Fruit fly (Drosophila melanogaster) whole organism, prepupa: ENCODE data around the gene CG31715.
A peak's percentile ranks its signal among the peaks of the same experiment; 100 is the strongest.

Source experiments
- Blimp-1 ChIP-seq: fragments of 200-800 bp; sonication (Bioruptor generic); optimal IDR thresholded peaks from 3 replicates; lab custom pipeline; 2017; ENCODE audit warnings: missing biosample characterization, missing genetic modification characterization, mild to moderate bottlenecking, moderate library complexity, missing genetic modification reagents
- CG10669 ChIP-seq: fragments of 200-800 bp; sonication (Bioruptor generic); optimal IDR thresholded peaks from 3 replicates; lab custom pipeline; 2018; ENCODE audit warnings: missing biosample characterization, mild to moderate bottlenecking, missing genetic modification characterization, moderate library complexity
- CG11902 ChIP-seq: fragments of 200-800 bp; sonication (Bioruptor generic); optimal IDR thresholded peaks from 3 replicates; lab custom pipeline; 2016; ENCODE audit warnings: missing biosample characterization, missing genetic modification characterization
- CG31627 ChIP-seq: fragments of 200-800 bp; sonication (Bioruptor generic); optimal IDR thresholded peaks from 3 replicates; lab custom pipeline; 2016; ENCODE audit warnings: missing biosample characterization, missing genetic modification characterization
- CG32006 ChIP-seq: fragments of 200-800 bp; sonication (Bioruptor generic); optimal IDR thresholded peaks from 3 replicates; lab custom pipeline; 2017; ENCODE audit warnings: missing biosample characterization, mild to moderate bottlenecking, missing genetic modification characterization
- CG34406 ChIP-seq: fragments of 200-800 bp; sonication (Bioruptor generic); optimal IDR thresholded peaks from 3 replicates; lab custom pipeline; 2016; ENCODE audit warnings: missing biosample characterization, missing genetic modification characterization
- CG4318 ChIP-seq: fragments of 200-800 bp; sonication (Bioruptor generic); optimal IDR thresholded peaks from 3 replicates; lab custom pipeline; 2017; ENCODE audit warnings: missing biosample characterization, mild to moderate bottlenecking, missing genetic modification characterization
- CG6163 ChIP-seq: fragments of 200-800 bp; sonication (Bioruptor generic); IDR thresholded peaks from 3 replicates; pipeline ENCODE4 v1.3.6; 2022; ENCODE audit warnings: missing biosample characterization, missing genetic modification characterization
- CG6276 ChIP-seq: fragments of 200-800 bp; sonication (Bioruptor generic); optimal IDR thresholded peaks from 2 replicates; lab custom pipeline; 2017; ENCODE audit warnings: missing biosample characterization, mild to moderate bottlenecking, missing genetic modification characterization
- CG6808 ChIP-seq: fragments of 200-800 bp; sonication (Bioruptor generic); optimal IDR thresholded peaks from 3 replicates; lab custom pipeline; 2017; ENCODE audit warnings: missing biosample characterization, missing genetic modification characterization, mild to moderate bottlenecking, moderate library complexity, missing genetic modification reagents
- CG7368 ChIP-seq: fragments of 200-800 bp; sonication (Bioruptor generic); optimal IDR thresholded peaks from 3 replicates; lab custom pipeline; 2016; ENCODE audit warnings: missing biosample characterization, missing genetic modification characterization
- CG8119 ChIP-seq: fragments of 200-800 bp; sonication (Bioruptor generic); IDR thresholded peaks from 3 replicates; pipeline ENCODE4 v1.3.6; 2022; ENCODE audit warnings: missing biosample characterization, missing genetic modification characterization
- CG8632 ChIP-seq: fragments of 200-800 bp; sonication (Bioruptor generic); optimal IDR thresholded peaks from 3 replicates; lab custom pipeline; 2016; ENCODE audit warnings: missing biosample characterization, missing genetic modification characterization
- CG9139 ChIP-seq: fragments of 200-800 bp; sonication (Bioruptor generic); optimal IDR thresholded peaks from 3 replicates; lab custom pipeline; 2017; ENCODE audit warnings: missing biosample characterization, mild to moderate bottlenecking, missing genetic modification characterization
- Eip75B ChIP-seq: fragments of 200-800 bp; sonication (Bioruptor generic); optimal IDR thresholded peaks from 3 replicates; lab custom pipeline; 2016; ENCODE audit warnings: missing biosample characterization, missing genetic modification characterization
- Eip78C ChIP-seq: fragments of 200-800 bp; sonication (Bioruptor generic); peaks from one replicate; lab custom pipeline; 2016; ENCODE audit warnings: missing biosample characterization, missing genetic modification characterization
- Eip93F ChIP-seq: fragments of 200-800 bp; sonication (Bioruptor generic); optimal IDR thresholded peaks from 2 replicates; lab custom pipeline; 2016; ENCODE audit warnings: missing biosample characterization, mild to moderate bottlenecking, missing genetic modification characterization
- Ets21C ChIP-seq: fragments of 200-800 bp; sonication (Bioruptor generic); optimal IDR thresholded peaks from 3 replicates; lab custom pipeline; 2016; ENCODE audit warnings: missing biosample characterization, missing genetic modification characterization
- Ets96B ChIP-seq: fragments of 200-800 bp; optimal IDR thresholded peaks from 2 replicates; lab custom pipeline; 2019; ENCODE audit warnings: missing biosample characterization, mild to moderate bottlenecking, missing genetic modification characterization, moderate library complexity
- Gug ChIP-seq: fragments of 200-800 bp; sonication (Bioruptor generic); IDR thresholded peaks from 2 replicates; pipeline ENCODE4 v1.3.6; 2022; ENCODE audit warnings: missing biosample characterization, missing genetic modification characterization
- Hr38 ChIP-seq: sonication (Bioruptor generic); optimal IDR thresholded peaks from 2 replicates; lab custom pipeline; 2016; ENCODE audit warnings: missing biosample characterization, missing genetic modification characterization
- Hr39 ChIP-seq: fragments of 200-800 bp; sonication (Bioruptor generic); optimal IDR thresholded peaks from 2 replicates; lab custom pipeline; 2016; ENCODE audit warnings: missing biosample characterization, missing genetic modification characterization
- Hr4 ChIP-seq: fragments of 200-800 bp; sonication (Bioruptor generic); optimal IDR thresholded peaks from 3 replicates; lab custom pipeline; 2016; ENCODE audit warnings: missing biosample characterization, missing genetic modification characterization
- Lpt ChIP-seq: fragments of 200-800 bp; sonication (Bioruptor generic); optimal IDR thresholded peaks from 3 replicates; lab custom pipeline; 2016; ENCODE audit warnings: missing biosample characterization, missing genetic modification characterization
- Met ChIP-seq: fragments of 200-800 bp; sonication (Bioruptor generic); optimal IDR thresholded peaks from 3 replicates; lab custom pipeline; 2016; ENCODE audit warnings: missing biosample characterization, missing genetic modification characterization
- OdsH ChIP-seq: fragments of 200-800 bp; sonication (Bioruptor generic); optimal IDR thresholded peaks from 3 replicates; lab custom pipeline; 2016; ENCODE audit warnings: missing biosample characterization, missing genetic modification characterization
- Smox ChIP-seq: fragments of 200-800 bp; sonication (Bioruptor generic); optimal IDR thresholded peaks from 3 replicates; lab custom pipeline; 2016; ENCODE audit warnings: missing biosample characterization, missing genetic modification characterization
- Sox102F ChIP-seq: fragments of 200-800 bp; sonication (Bioruptor generic); optimal IDR thresholded peaks from 2 replicates; lab custom pipeline; 2016; ENCODE audit warnings: missing biosample characterization, mild to moderate bottlenecking, missing genetic modification characterization
- Sox14 ChIP-seq: fragments of 200-800 bp; sonication (Bioruptor generic); optimal IDR thresholded peaks from 3 replicates; lab custom pipeline; 2016; ENCODE audit warnings: missing biosample characterization, missing genetic modification characterization
- achi ChIP-seq: fragments of 200-800 bp; sonication (Bioruptor generic); optimal IDR thresholded peaks from 3 replicates; lab custom pipeline; 2016; ENCODE audit warnings: missing biosample characterization, missing genetic modification characterization
- cyc ChIP-seq: fragments of 200-800 bp; sonication (Bioruptor generic); optimal IDR thresholded peaks from 3 replicates; lab custom pipeline; 2016; ENCODE audit warnings: missing biosample characterization, missing genetic modification characterization
- dsx ChIP-seq: fragments of 200-800 bp; optimal IDR thresholded peaks from 3 replicates; lab custom pipeline; 2019; ENCODE audit warnings: missing biosample characterization, mild to moderate bottlenecking, missing genetic modification characterization, moderate library complexity; ENCODE audit not compliant: poor library complexity, severe bottlenecking
- eg ChIP-seq: fragments of 200-800 bp; sonication (Bioruptor generic); IDR thresholded peaks from 3 replicates; pipeline ENCODE4 v1.3.6; 2022; ENCODE audit warnings: missing biosample characterization, missing genetic modification characterization
- esn ChIP-seq: fragments of 200-800 bp; sonication (Bioruptor generic); optimal IDR thresholded peaks from 2 replicates; lab custom pipeline; 2016; ENCODE audit warnings: missing biosample characterization, mild to moderate bottlenecking, missing genetic modification characterization, moderate library complexity
- fd59A ChIP-seq: fragments of 200-800 bp; sonication (Bioruptor generic); optimal IDR thresholded peaks from 2 replicates; lab custom pipeline; 2017; ENCODE audit warnings: missing biosample characterization, mild to moderate bottlenecking, missing genetic modification characterization, missing genetic modification reagents
- fd85E ChIP-seq: fragments of 200-800 bp; sonication (Bioruptor generic); optimal IDR thresholded peaks from 3 replicates; lab custom pipeline; 2016; ENCODE audit warnings: missing biosample characterization, missing genetic modification characterization
- lz ChIP-seq: fragments of 200-800 bp; sonication (Bioruptor generic); optimal IDR thresholded peaks from 3 replicates; lab custom pipeline; 2016; ENCODE audit warnings: missing biosample characterization, missing genetic modification characterization
- net ChIP-seq: fragments of 200-800 bp; sonication (Bioruptor generic); optimal IDR thresholded peaks from 3 replicates; lab custom pipeline; 2016; ENCODE audit warnings: missing biosample characterization, missing genetic modification characterization
- pdm3 ChIP-seq: fragments of 200-800 bp; sonication (Bioruptor generic); optimal IDR thresholded peaks from 3 replicates; lab custom pipeline; 2016; ENCODE audit warnings: missing biosample characterization, missing genetic modification characterization
- ss ChIP-seq, 2 experiments: fragments of 200-800 bp; sonication (Bioruptor generic); optimal IDR thresholded peaks; 2 replicates in 1 of 2; 3 replicates in 1 of 2; lab custom pipeline; 2017 to 2018; ENCODE audit warnings: mild to moderate bottlenecking in 2 of 2, missing biosample characterization in 2 of 2, missing genetic modification characterization in 2 of 2, moderate library complexity in 1 of 2
- topi ChIP-seq: fragments of 200-800 bp; sonication (Bioruptor generic); optimal IDR thresholded peaks from 3 replicates; lab custom pipeline; 2016; ENCODE audit warnings: missing biosample characterization, missing genetic modification characterization
- vri ChIP-seq: fragments of 200-800 bp; sonication (Bioruptor generic); optimal IDR thresholded peaks from 3 replicates; lab custom pipeline; 2016; ENCODE audit warnings: missing biosample characterization, mild to moderate bottlenecking, missing genetic modification characterization

The CG31715 gene

dm6 chr2L:10299810-10300147 lies 41.6 kb upstream of the CG31715 start, which contains the start of gene CYLD (continued):
- TF ChIP-seq Eip75B (peak; percentile 50), pdm3 (GFP tag; lab: Kevin White, UChicago) (no peak), Ets21C (peak; percentile 18), CG4318 (GFP tag; lab: Kevin White, UChicago) (no peak), achi (peak; percentile 75), Smox (no peak), Sox102F (no peak), CG8119 (GFP tag; lab: Robert Waterston, UW) (peak; percentile 71; the same call in 2 of the 3 replicates), CG34406 (no peak), Hr39 (GFP tag; lab: Kevin White, UChicago) (no peak), Gug (GFP tag; lab: Robert Waterston, UW) (no peak), cyc (peak; percentile 57), net (GFP tag; lab: Kevin White, UChicago) (no peak), eg (no peak), OdsH (GFP tag; lab: Kevin White, UChicago) (peak; percentile 74), CG10669 (GFP tag; lab: Kevin White, UChicago) (peak; percentile 25)

dm6 chr2L:10301918-10302317 lies 39.5 kb upstream of the CG31715 start, which contains the start of gene CG13138:
Gene CG13138 (minus strand): TSS chr2L:10302018.
- TF ChIP-seq Eip78C (GFP tag; lab: Kevin White, UChicago): peak; percentile 42
- TF ChIP-seq Sox102F: no peak

dm6 chr2L:10303786-10304185 lies 37.6 kb upstream of the CG31715 start, which contains the start of gene nmd:
Gene nmd (minus strand): TSS chr2L:10303947.
- TF ChIP-seq Sox102F: no peak
- no peak for TF ChIP-seq vri (GFP tag; lab: Kevin White, UChicago)
- no peak for TF ChIP-seq CG7368
- TF ChIP-seq ss (GFP tag; optimal IDR thresholded peaks at IDR 0.05; lab: Kevin White, UChicago): no peak
- no peak for TF ChIP-seq Met (GFP tag; lab: Kevin White, UChicago)
- TF ChIP-seq topi (GFP tag; lab: Kevin White, UChicago): no peak
- no peak for TF ChIP-seq CG8632
- TF ChIP-seq Hr4 (GFP tag; lab: Kevin White, UChicago): no peak
- TF ChIP-seq Sox14 (GFP tag; lab: Kevin White, UChicago): peak; percentile 34
- no peak for TF ChIP-seq Gug (GFP tag; lab: Robert Waterston, UW)
- peak; percentile 2 for TF ChIP-seq CG31627
- no peak for TF ChIP-seq fd59A
- TF ChIP-seq dsx (GFP tag; lab: Kevin White, UChicago): no peak
- TF ChIP-seq Hr38 (GFP tag; lab: Kevin White, UChicago): no peak
- no peak for TF ChIP-seq fd85E (GFP tag; lab: Kevin White, UChicago)
- no peak for TF ChIP-seq net (GFP tag; lab: Kevin White, UChicago)
- TF ChIP-seq esn (GFP tag; lab: Kevin White, UChicago): peak; percentile 30
- TF ChIP-seq CG6808 (GFP tag; lab: Kevin White, UChicago): no peak
- TF ChIP-seq CG34406: no peak
- no peak for TF ChIP-seq Blimp-1 (GFP tag; lab: Kevin White, UChicago)
- TF ChIP-seq pdm3 (GFP tag; lab: Kevin White, UChicago): no peak
- no peak for TF ChIP-seq lz (GFP tag; lab: Kevin White, UChicago)
- TF ChIP-seq CG11902 (GFP tag; lab: Kevin White, UChicago): no peak
- TF ChIP-seq Lpt (GFP tag; lab: Kevin White, UChicago): no peak
- TF ChIP-seq Eip78C (GFP tag; lab: Kevin White, UChicago): peak; percentile 45
- no peak for TF ChIP-seq Ets96B (tag; lab: Kevin White, UChicago)
- no peak for TF ChIP-seq cyc
- no peak for TF ChIP-seq CG6163 (GFP tag; lab: Robert Waterston, UW)
- TF ChIP-seq CG32006: no peak
- TF ChIP-seq Hr39 (GFP tag; lab: Kevin White, UChicago): no peak
- TF ChIP-seq CG9139: no peak
- no peak for TF ChIP-seq Eip93F
- TF ChIP-seq CG6276 (GFP tag; lab: Kevin White, UChicago): no peak
